Fruit fly (Drosophila melanogaster) whole organism, embryonic: ENCODE results near the gene flfl.

Experiments used
- ATbp ChIP-seq: fragments of 200-800 bp; sonication (Bioruptor generic); optimal IDR thresholded peaks from 2 replicates; lab custom pipeline; 2017; ENCODE audit warnings: missing biosample characterization, mild to moderate bottlenecking, missing genetic modification characterization, missing genetic modification reagents
- Atf-2 ChIP-seq: fragments of 200-800 bp; sonication (Bioruptor generic); optimal IDR thresholded peaks from 2 replicates; lab custom pipeline; 2016; ENCODE audit warnings: missing biosample characterization, missing genetic modification characterization
- B-H2 ChIP-seq: fragments of 200-800 bp; sonication (Bioruptor generic); optimal IDR thresholded peaks from 2 replicates; lab custom pipeline; 2018; ENCODE audit warnings: missing biosample characterization, mild to moderate bottlenecking, missing genetic modification characterization
- Bdp1 ChIP-seq: fragments of 200-800 bp; sonication (Bioruptor generic); optimal IDR thresholded peaks from 3 replicates; lab custom pipeline; 2016; ENCODE audit warnings: missing biosample characterization, missing genetic modification characterization
- Bgb ChIP-seq: fragments of 200-800 bp; sonication (Bioruptor generic); IDR thresholded peaks from 2 replicates; pipeline ENCODE4 v1.3.6; 2022; ENCODE audit warnings: missing biosample characterization, missing genetic modification characterization; ENCODE audit not compliant: partially characterized antibody
- Blimp-1 ChIP-seq: fragments of 200-800 bp; sonication (Bioruptor generic); optimal IDR thresholded peaks from 3 replicates; lab custom pipeline; 2018; ENCODE audit warnings: missing biosample characterization, missing genetic modification characterization, mild to moderate bottlenecking, moderate library complexity, missing genetic modification reagents
- CG10321 ChIP-seq: fragments of 200-800 bp; sonication (Bioruptor generic); IDR thresholded peaks from 2 replicates; pipeline ENCODE4 v1.3.6; 2022; ENCODE audit warnings: missing biosample characterization, missing genetic modification characterization
- CG10462 ChIP-seq: fragments of 200-800 bp; sonication (Bioruptor generic); optimal IDR thresholded peaks from 2 replicates; lab custom pipeline; 2016; ENCODE audit warnings: missing biosample characterization, missing genetic modification characterization
- CG10979 ChIP-seq: fragments of 200-800 bp; sonication (Bioruptor generic); optimal IDR thresholded peaks from 2 replicates; lab custom pipeline; 2018; ENCODE audit warnings: missing biosample characterization, mild to moderate bottlenecking, missing genetic modification characterization, moderate library complexity
- CG11247 ChIP-seq: fragments of 200-800 bp; sonication (Bioruptor generic); IDR thresholded peaks from 2 replicates; pipeline ENCODE4 v1.3.6; 2022; ENCODE audit warnings: missing biosample characterization, missing genetic modification characterization
- CG11696 ChIP-seq: fragments of 200-800 bp; sonication (Bioruptor generic); IDR thresholded peaks from 2 replicates; pipeline ENCODE4 v1.3.6; 2022; ENCODE audit warnings: missing biosample characterization, missing genetic modification characterization
- CG12155 ChIP-seq: fragments of 200-800 bp; sonication (Bioruptor generic); optimal IDR thresholded peaks from 3 replicates; lab custom pipeline; 2016; ENCODE audit warnings: missing biosample characterization, missing genetic modification characterization
- CG12391 ChIP-seq: fragments of 200-800 bp; sonication (Bioruptor generic); optimal IDR thresholded peaks from 3 replicates; lab custom pipeline; 2018; ENCODE audit warnings: missing biosample characterization, mild to moderate bottlenecking, missing genetic modification characterization, moderate library complexity
- CG13894 ChIP-seq: fragments of 200-800 bp; sonication (Bioruptor generic); optimal IDR thresholded peaks from 3 replicates; lab custom pipeline; 2018; ENCODE audit warnings: missing biosample characterization, mild to moderate bottlenecking, missing genetic modification characterization, moderate library complexity
- CG14014 ChIP-seq: fragments of 200-800 bp; sonication (Bioruptor generic); IDR thresholded peaks from 2 replicates; pipeline ENCODE4 v1.3.6; 2022; ENCODE audit warnings: missing biosample characterization, missing genetic modification characterization
- CG14050 ChIP-seq: fragments of 200-800 bp; sonication (Bioruptor generic); IDR thresholded peaks from 3 replicates; pipeline ENCODE4 v1.3.6; 2022; ENCODE audit warnings: missing biosample characterization, missing genetic modification characterization
- CG15073 ChIP-seq: fragments of 200-800 bp; sonication (Bioruptor generic); optimal IDR thresholded peaks from 2 replicates; lab custom pipeline; 2016; ENCODE audit warnings: missing biosample characterization, missing genetic modification characterization
- CG1529 ChIP-seq: fragments of 200-800 bp; sonication (Bioruptor generic); optimal IDR thresholded peaks from 3 replicates; lab custom pipeline; 2018; ENCODE audit warnings: missing biosample characterization, missing genetic modification characterization
- CG1832 ChIP-seq: fragments of 200-800 bp; sonication (Bioruptor generic); optimal IDR thresholded peaks from 2 replicates; lab custom pipeline; 2017; ENCODE audit warnings: missing biosample characterization, mild to moderate bottlenecking, missing genetic modification characterization, inconsistent platforms
- CG31441 ChIP-seq: fragments of 200-800 bp; sonication (Bioruptor generic); IDR thresholded peaks from 2 replicates; pipeline ENCODE4 v1.3.6; 2022; ENCODE audit warnings: missing biosample characterization, missing genetic modification characterization
- CG8944 ChIP-seq: fragments of 200-800 bp; sonication (Bioruptor generic); optimal IDR thresholded peaks from 3 replicates; lab custom pipeline; 2016; ENCODE audit warnings: missing biosample characterization, missing genetic modification characterization
- Gsc ChIP-seq: fragments of 200-800 bp; sonication (Bioruptor generic); IDR thresholded peaks from 2 replicates; pipeline ENCODE4 v1.3.6; 2022; ENCODE audit warnings: missing biosample characterization, missing genetic modification characterization
- H2.0 ChIP-seq: fragments of 200-800 bp; sonication (Bioruptor generic); IDR thresholded peaks from 2 replicates; pipeline ENCODE4 v1.3.6; 2022; ENCODE audit warnings: missing biosample characterization, missing genetic modification characterization
- MTF-1 ChIP-seq: fragments of 200-800 bp; sonication (Bioruptor generic); optimal IDR thresholded peaks from 2 replicates; lab custom pipeline; 2018; ENCODE audit warnings: missing biosample characterization, mild to moderate bottlenecking, missing genetic modification characterization, borderline replicate concordance
- NC2β ChIP-seq: fragments of 200-800 bp; sonication (Bioruptor generic); optimal IDR thresholded peaks from 2 replicates; lab custom pipeline; 2016; ENCODE audit warnings: missing biosample characterization, missing genetic modification characterization
- NK7.1 ChIP-seq: fragments of 200-800 bp; sonication (Bioruptor generic); optimal IDR thresholded peaks from 3 replicates; lab custom pipeline; 2016; ENCODE audit warnings: missing biosample characterization, missing genetic modification characterization
- NfI ChIP-seq: fragments of 200-800 bp; sonication (Bioruptor generic); optimal IDR thresholded peaks from 3 replicates; lab custom pipeline; 2018; ENCODE audit warnings: missing biosample characterization, mild to moderate bottlenecking, missing genetic modification characterization, moderate library complexity
- Optix ChIP-seq: fragments of 200-800 bp; sonication (Bioruptor generic); IDR thresholded peaks from 3 replicates; pipeline ENCODE4 v1.3.6; 2022; ENCODE audit warnings: missing biosample characterization, missing genetic modification characterization
- Sox102F ChIP-seq: fragments of 200-800 bp; sonication (Bioruptor generic); optimal IDR thresholded peaks from 2 replicates; lab custom pipeline; 2018; ENCODE audit warnings: missing biosample characterization, mild to moderate bottlenecking, missing genetic modification characterization, moderate library complexity
- Xbp1 ChIP-seq: fragments of 200-800 bp; sonication (Bioruptor generic); optimal IDR thresholded peaks from 3 replicates; lab custom pipeline; 2016; ENCODE audit warnings: missing biosample characterization, mild to moderate bottlenecking, missing genetic modification characterization
- aop ChIP-seq: fragments of 200-800 bp; sonication (Bioruptor generic); IDR thresholded peaks from 2 replicates; pipeline ENCODE4 v1.3.6; 2022; ENCODE audit warnings: missing biosample characterization, missing genetic modification characterization
- ato ChIP-seq: fragments of 200-800 bp; sonication (Bioruptor generic); IDR thresholded peaks from 2 replicates; pipeline ENCODE4 v1.3.6; 2022; ENCODE audit warnings: missing biosample characterization, missing genetic modification characterization; ENCODE audit not compliant: partially characterized antibody
- bbx ChIP-seq: fragments of 200-800 bp; sonication (Bioruptor generic); IDR thresholded peaks from 2 replicates; pipeline ENCODE4 v1.3.6; 2022; ENCODE audit warnings: missing biosample characterization, missing genetic modification characterization; ENCODE audit not compliant: partially characterized antibody
- ci ChIP-seq: fragments of 200-800 bp; sonication (Bioruptor generic); IDR thresholded peaks from 3 replicates; pipeline ENCODE4 v1.3.6; 2022; ENCODE audit warnings: missing biosample characterization, missing genetic modification characterization
- crc ChIP-seq: fragments of 200-800 bp; sonication (Bioruptor generic); optimal IDR thresholded peaks from 2 replicates; lab custom pipeline; 2016; ENCODE audit warnings: missing biosample characterization, missing genetic modification characterization
- en ChIP-seq: fragments of 200-800 bp; sonication (Bioruptor generic); optimal IDR thresholded peaks from 2 replicates; lab custom pipeline; 2016; ENCODE audit warnings: missing biosample characterization, missing genetic modification characterization
- fru ChIP-seq: fragments of >200 bp; optimal IDR thresholded peaks from 2 replicates; lab custom pipeline; 2017
- gsb ChIP-seq: fragments of 200-800 bp; sonication (Bioruptor generic); IDR thresholded peaks from 2 replicates; pipeline ENCODE4 v1.3.6; 2022; ENCODE audit warnings: missing biosample characterization, missing genetic modification characterization
- insv ChIP-seq, 2 experiments: fragments of 200-800 bp; sonication (Bioruptor generic); optimal IDR thresholded peaks; 3 replicates each; lab custom pipeline; 2016 to 2018; ENCODE audit warnings: missing biosample characterization in 2 of 2, missing genetic modification characterization in 2 of 2
- kah ChIP-seq: fragments of 200-800 bp; sonication (Bioruptor generic); optimal IDR thresholded peaks from 2 replicates; lab custom pipeline; 2018; ENCODE audit warnings: missing biosample characterization, mild to moderate bottlenecking, missing genetic modification characterization
- lola ChIP-seq, 3 experiments: fragments of >200 bp in 2 of 3; fragments of 200-800 bp in 1 of 3; sonication (Bioruptor generic) in 1 of 3; optimal IDR thresholded peaks; 2 replicates each; lab custom pipeline; 2017 to 2019; ENCODE audit warnings: missing biosample characterization in 3 of 3, missing genetic modification characterization in 3 of 3, mild to moderate bottlenecking in 1 of 3, moderate library complexity in 1 of 3
- luna ChIP-seq: fragments of 200-800 bp; sonication (Bioruptor generic); optimal IDR thresholded peaks from 2 replicates; lab custom pipeline; 2016; ENCODE audit warnings: missing biosample characterization, missing genetic modification characterization
- maf-S ChIP-seq: fragments of 200-800 bp; sonication (Bioruptor generic); optimal IDR thresholded peaks from 2 replicates; lab custom pipeline; 2016; ENCODE audit warnings: missing biosample characterization, missing genetic modification characterization
- mam ChIP-seq: fragments of 200-800 bp; sonication (Bioruptor generic); optimal IDR thresholded peaks from 3 replicates; lab custom pipeline; 2016; ENCODE audit warnings: missing biosample characterization, missing genetic modification characterization
- nerfin-1 ChIP-seq: fragments of 200-800 bp; sonication (Bioruptor generic); optimal IDR thresholded peaks from 3 replicates; lab custom pipeline; 2019; ENCODE audit warnings: missing biosample characterization, mild to moderate bottlenecking, missing genetic modification characterization, moderate library complexity
- pum ChIP-seq: fragments of 200-800 bp; sonication (Bioruptor generic); optimal IDR thresholded peaks from 2 replicates; lab custom pipeline; 2016; ENCODE audit warnings: missing biosample characterization, missing genetic modification characterization
- sd ChIP-seq: fragments of 200-800 bp; sonication (Bioruptor generic); optimal IDR thresholded peaks from 3 replicates; lab custom pipeline; 2018; ENCODE audit warnings: missing biosample characterization, mild to moderate bottlenecking, missing genetic modification characterization, moderate library complexity
- sug ChIP-seq: fragments of 200-800 bp; optimal IDR thresholded peaks from 2 replicates; lab custom pipeline; 2019; ENCODE audit warnings: missing biosample characterization, mild to moderate bottlenecking, missing genetic modification characterization, moderate library complexity
- wor ChIP-seq: fragments of 200-800 bp; sonication (Bioruptor generic); IDR thresholded peaks from 2 replicates; pipeline ENCODE4 v1.3.6; 2022; ENCODE audit warnings: missing biosample characterization, missing genetic modification characterization

Gene flfl

DNA sequence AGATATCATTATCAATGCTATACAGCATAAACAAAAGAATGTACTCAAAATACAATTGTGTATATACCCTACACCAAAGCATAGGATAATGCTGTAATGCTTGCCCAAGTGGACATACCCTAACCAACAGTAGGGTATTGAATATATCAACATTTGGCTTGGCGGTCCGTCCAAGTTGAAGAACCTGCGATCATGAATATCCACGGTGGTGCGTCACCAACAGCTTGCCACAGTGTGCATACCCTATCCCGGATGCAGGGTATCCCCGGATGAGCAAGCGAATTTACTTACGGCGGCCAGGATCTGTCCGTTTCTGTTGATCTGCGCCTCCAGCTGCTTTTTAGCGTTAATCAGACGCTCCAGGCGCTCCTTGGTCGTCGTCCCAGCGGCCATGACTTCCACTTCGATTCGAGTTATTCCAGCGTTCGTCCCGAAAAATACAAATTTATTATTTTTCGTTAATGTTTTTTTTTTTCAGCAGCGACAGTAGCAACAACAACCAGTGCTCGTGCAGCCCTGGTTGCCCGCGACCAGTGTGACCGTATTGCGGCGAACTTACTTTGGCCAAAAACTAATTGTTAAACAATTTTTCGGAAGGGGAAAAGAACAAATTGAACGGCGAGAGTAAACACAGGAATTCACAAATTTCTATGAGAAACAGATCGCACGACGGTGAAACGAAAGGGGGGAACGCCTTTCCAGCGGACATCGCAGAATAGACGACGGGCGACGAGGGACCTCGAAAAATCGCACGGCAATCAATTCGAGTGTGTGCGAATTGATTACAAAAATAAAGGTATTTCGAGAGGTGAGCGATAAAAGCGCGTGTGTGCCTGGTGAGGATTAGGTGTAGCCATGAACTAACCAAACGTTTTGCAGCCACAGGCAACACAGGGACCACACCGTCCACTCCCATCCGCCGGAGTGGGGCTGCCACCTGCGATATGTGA, 7.3 kb upstream of the flfl start, which contains the start of the genes Lkb1 and CG9588 (continued):
- TF ChIP-seq en (no peak), CG10979 (peak; percentile 16), ATbp (GFP tag; lab: Kevin White, UChicago) (no peak), CG10462 (GFP tag; lab: Kevin White, UChicago) (no peak), NK7.1 (GFP tag; lab: Kevin White, UChicago) (peak; percentile 34), sd (tag; lab: Kevin White, UChicago) (no peak), CG12391 (tag; lab: Kevin White, UChicago) (peak; percentile 23), aop (GFP tag; lab: Robert Waterston, UW) (no peak), Atf-2 (GFP tag; lab: Kevin White, UChicago) (peak; percentile 35), wor (GFP tag; lab: Robert Waterston, UW) (peak; percentile 41; the same call in 1 of the 2 replicates), kah (GFP tag; lab: Kevin White, UChicago) (no peak), B-H2 (GFP tag; lab: Kevin White, UChicago) (no peak), CG13894 (tag; lab: Kevin White, UChicago) (no peak), crc (no peak), CG31441 (GFP tag; lab: Robert Waterston, UW) (no peak), maf-S (GFP tag; lab: Kevin White, UChicago) (peak; percentile 26), CG15073 (GFP tag; lab: Kevin White, UChicago) (no peak), CG14050 (GFP tag; lab: Robert Waterston, UW) (peak; percentile 57; the same call in 2 of the 3 replicates), sug (tag; lab: Kevin White, UChicago) (no peak), mam (GFP tag; lab: Kevin White, UChicago) (peak; percentile 35), MTF-1 (GFP tag; lab: Kevin White, UChicago) (no peak), CG14014 (GFP tag; lab: Robert Waterston, UW) (peak; percentile 72), Xbp1 (peak; percentile 66), ci (peak; percentile 88), CG11247 (GFP tag; lab: Robert Waterston, UW) (peak; percentile 64; the same call in 1 of the 2 replicates), insv (GFP tag; optimal IDR thresholded peaks at IDR 0.05; lab: Kevin White, UChicago) (no peak), nerfin-1 (tag; lab: Kevin White, UChicago) (no peak), CG12155 (GFP tag; lab: Kevin White, UChicago) (peak; percentile 2), CG1832 (GFP tag; lab: Kevin White, UChicago) (no peak), Bgb (GFP tag; lab: Robert Waterston, UW) (no peak), CG11696 (0 out of 2 replicates have a peak, but pooled peaks have one; percentile 43), CG8944 (GFP tag; lab: Kevin White, UChicago) (peak; percentile 4), CG10321 (GFP tag; lab: Robert Waterston, UW) (peak; percentile 40; the same call in 1 of the 2 replicates), Gsc (GFP tag; lab: Robert Waterston, UW) (peak; percentile 56), NC2β (no peak), NfI (peak; percentile 38), bbx (GFP tag; lab: Robert Waterston, UW) (no peak), Bdp1 (GFP tag; lab: Kevin White, UChicago) (peak; percentile 49), pum (peak; percentile 29), fru (lab: Kevin White, UChicago) (no peak), lola (GFP tag; optimal IDR thresholded peaks at IDR 0.05; lab: Kevin White, UChicago) (peak in 1 of 3 experiments; percentile 20), ato (GFP tag; lab: Robert Waterston, UW) (no peak), CG1529 (GFP tag; lab: Kevin White, UChicago) (no peak), Blimp-1 (GFP tag; lab: Kevin White, UChicago) (no peak), gsb (GFP tag; lab: Robert Waterston, UW) (peak; percentile 70), luna (GFP tag; lab: Kevin White, UChicago) (no peak), Optix (GFP tag; lab: Robert Waterston, UW) (peak; percentile 77), Sox102F (peak; percentile 59), H2.0 (GFP tag; lab: Robert Waterston, UW) (peak; percentile 80)
